Worm (Caenorhabditis elegans) whole organism, L2 larva: ENCODE results near the gene mrps-24.

Source experiments
- ceh-16 ChIP-seq: fragments of 150-350 bp; optimal IDR thresholded peaks from 2 replicates; lab custom pipeline; 2014; ENCODE audit warnings: missing biosample characterization, missing genetic modification characterization
- fos-1 ChIP-seq: fragments of 150-350 bp; optimal IDR thresholded peaks from 2 replicates; lab custom pipeline; 2014; ENCODE audit warnings: missing biosample characterization, missing genetic modification characterization
- lin-39 ChIP-seq: fragments of 150-350 bp; optimal IDR thresholded peaks from 2 replicates; lab custom pipeline; 2014; ENCODE audit warnings: missing biosample characterization, missing genetic modification reagents, missing genetic modification characterization
- nhr-237 ChIP-seq: fragments of 150-350 bp; optimal IDR thresholded peaks from 2 replicates; lab custom pipeline; 2014; ENCODE audit warnings: missing biosample characterization, missing genetic modification characterization

ce11 chrIV:7706805-7707204 is 3.0 kb upstream of the mrps-24 start, which contains the start of gene F33D4.4:
- no peak for TF ChIP-seq ceh-16 (tag; lab: Kevin White, UChicago)
- no peak for TF ChIP-seq lin-39 (tag; lab: Kevin White, UChicago)
- TF ChIP-seq fos-1 (tag; lab: Kevin White, UChicago) = peak; percentile 30
- TF ChIP-seq nhr-237 (tag; lab: Kevin White, UChicago) = no peak
